Fruit fly (Drosophila melanogaster) Kc167 (cell line): ENCODE measurements around the gene CG32204.

ENCODE experiments used
- Myc ChIP-seq: fragments of >200 bp; optimal IDR thresholded peaks from 2 replicates; lab custom pipeline; 2017; ENCODE audit warnings: missing external identifiers
- Sin3A ChIP-seq: fragments of >200 bp; optimal IDR thresholded peaks from 2 replicates; lab custom pipeline; 2018; ENCODE audit warnings: missing external identifiers
- h ChIP-seq: fragments of >200 bp; optimal IDR thresholded peaks from 3 replicates; lab custom pipeline; 2018; ENCODE audit warnings: missing external identifiers

dm6 chr3L:18881613-18882012 is 64.2 kb downstream of the CG32204 start:
- TF ChIP-seq h (no peak), Myc (no peak), Sin3A (lab: Kevin White, UChicago) (no peak)
